In genomic region chr3L:11579919-11580318, dm6 we compare ENCODE assay signal across 1 fruit fly cellular context.
TF ChIP-seq lines count a peak whose summit lies in the region.

Gene CG43390 (minus strand): TSS chr3L:11579950.

TF ChIP-seq in whole organism, embryonic, 481 proteins besides CTCF, POLR2A, EP300 and RAD21 (continued from another document and continues in another):
- TF ChIP-seq her (GFP tag; optimal IDR thresholded peaks at IDR 0.05; lab: Kevin White, UChicago) (peak; percentile 16), CG13287 (GFP tag; IDR thresholded peaks at IDR 0.05; lab: Robert Waterston, UW; ENCODE audit: partially characterized antibody) (no peak), CG13894 (tag; optimal IDR thresholded peaks at IDR 0.05; lab: Kevin White, UChicago) (peak; percentile 79), Doc3 (GFP tag; IDR thresholded peaks at IDR 0.05; lab: Robert Waterston, UW; ENCODE audit: partially characterized antibody) (no peak), Sry-β (GFP tag; optimal IDR thresholded peaks at IDR 0.05; lab: Kevin White, UChicago) (no peak), ato (GFP tag; IDR thresholded peaks at IDR 0.05; lab: Robert Waterston, UW; ENCODE audit: partially characterized antibody) (no peak), sc (optimal IDR thresholded peaks at IDR 0.05; lab: Kevin White, UChicago) (no peak), sc (GFP tag; optimal IDR thresholded peaks at IDR 0.05; lab: Kevin White, UChicago) (no peak), Dip2 (GFP tag; IDR thresholded peaks at IDR 0.05; lab: Robert Waterston, UW) (no peak), slp2 (GFP tag; optimal IDR thresholded peaks at IDR 0.05; lab: Kevin White, UChicago) (no peak), tup (GFP tag; optimal IDR thresholded peaks at IDR 0.05; lab: Kevin White, UChicago) (no peak), CG11093 (GFP tag; IDR thresholded peaks at IDR 0.05; lab: Robert Waterston, UW) (no peak), HLH54F (GFP tag; optimal IDR thresholded peaks at IDR 0.05; lab: Kevin White, UChicago) (no peak), ind (GFP tag; optimal IDR thresholded peaks at IDR 0.05; lab: Kevin White, UChicago) (no peak), CG12155 (GFP tag; optimal IDR thresholded peaks at IDR 0.05; lab: Kevin White, UChicago) (no peak), Eip74EF (GFP tag; optimal IDR thresholded peaks at IDR 0.05; lab: Kevin White, UChicago) (no peak), CG15479 (GFP tag; optimal IDR thresholded peaks at IDR 0.05; lab: Kevin White, UChicago) (no peak), CHES-1-like (GFP tag; optimal IDR thresholded peaks at IDR 0.05; lab: Kevin White, UChicago) (no peak), CG4424 (GFP tag; optimal IDR thresholded peaks at IDR 0.05; lab: Kevin White, UChicago) (no peak), gcm (GFP tag; optimal IDR thresholded peaks at IDR 0.05; lab: Kevin White, UChicago) (no peak), Rfx (GFP tag; IDR thresholded peaks at IDR 0.05; lab: Robert Waterston, UW) (peak; percentile 77; the same call in 1 of the 2 replicates), Hmx (GFP tag; optimal IDR thresholded peaks at IDR 0.05; lab: Kevin White, UChicago) (no peak), luna (GFP tag; optimal IDR thresholded peaks at IDR 0.05; lab: Kevin White, UChicago) (peak; percentile 44), CG12942 (GFP tag; optimal IDR thresholded peaks at IDR 0.05; lab: Kevin White, UChicago) (no peak), CG11456 (GFP tag; IDR thresholded peaks at IDR 0.05; lab: Robert Waterston, UW) (no peak), tio (GFP tag; optimal IDR thresholded peaks at IDR 0.05; lab: Kevin White, UChicago) (no peak), kay (GFP tag; optimal IDR thresholded peaks at IDR 0.05; lab: Kevin White, UChicago) (no peak), B-H2 (GFP tag; optimal IDR thresholded peaks at IDR 0.05; lab: Kevin White, UChicago) (peak; percentile 69), HLH3B (GFP tag; IDR thresholded peaks at IDR 0.05; lab: Robert Waterston, UW) (no peak), CG18764 (GFP tag; optimal IDR thresholded peaks at IDR 0.05; lab: Kevin White, UChicago) (no peak), Dbx (GFP tag; IDR thresholded peaks at IDR 0.05; lab: Robert Waterston, UW) (no peak), p53 (GFP tag; optimal IDR thresholded peaks at IDR 0.05; lab: Kevin White, UChicago) (no peak), CG1832 (GFP tag; optimal IDR thresholded peaks at IDR 0.05; lab: Kevin White, UChicago) (no peak), Myb (GFP tag; optimal IDR thresholded peaks at IDR 0.05; lab: Kevin White, UChicago) (no peak), mld (GFP tag; IDR thresholded peaks at IDR 0.05; lab: Robert Waterston, UW; ENCODE audit: partially characterized antibody) (no peak), Bgb (GFP tag; IDR thresholded peaks at IDR 0.05; lab: Robert Waterston, UW; ENCODE audit: partially characterized antibody) (no peak), CG8281 (tag; optimal IDR thresholded peaks at IDR 0.05; lab: Kevin White, UChicago) (peak; percentile 14), Dip3 (GFP tag; optimal IDR thresholded peaks at IDR 0.05; lab: Kevin White, UChicago) (no peak), Opbp (GFP tag; IDR thresholded peaks at IDR 0.05; lab: Robert Waterston, UW; ENCODE audit: partially characterized antibody) (no peak), Scr (GFP tag; IDR thresholded peaks at IDR 0.05; lab: Robert Waterston, UW; ENCODE audit: partially characterized antibody) (no peak), CG6791 (GFP tag; IDR thresholded peaks at IDR 0.05; lab: Robert Waterston, UW; ENCODE audit: partially characterized antibody) (no peak), CG14441 (GFP tag; IDR thresholded peaks at IDR 0.05; lab: Robert Waterston, UW) (no peak), sima (GFP tag; optimal IDR thresholded peaks at IDR 0.05; lab: Kevin White, UChicago) (no peak), rib (GFP tag; IDR thresholded peaks at IDR 0.05; lab: Robert Waterston, UW) (no peak), CG6813 (GFP tag; optimal IDR thresholded peaks at IDR 0.05; lab: Kevin White, UChicago) (peak; percentile 6), Nf-YA (GFP tag; IDR thresholded peaks at IDR 0.05; lab: Robert Waterston, UW) (no peak), D19A (tag; optimal IDR thresholded peaks at IDR 0.05; lab: Kevin White, UChicago) (no peak), Lpt (GFP tag; optimal IDR thresholded peaks at IDR 0.05; lab: Kevin White, UChicago) (no peak), CG16813 (GFP tag; IDR thresholded peaks at IDR 0.05; lab: Robert Waterston, UW; ENCODE audit: partially characterized antibody) (no peak), lov (optimal IDR thresholded peaks at IDR 0.05; lab: Kevin White, UChicago) (no peak), lov (GFP tag; IDR thresholded peaks at IDR 0.05; lab: Robert Waterston, UW) (no peak), CG12659 (GFP tag; optimal IDR thresholded peaks at IDR 0.05; lab: Kevin White, UChicago) (peak; percentile 45), CG9876 (GFP tag; optimal IDR thresholded peaks at IDR 0.05; lab: Kevin White, UChicago) (no peak), CG3407 (GFP tag; optimal IDR thresholded peaks at IDR 0.05; lab: Kevin White, UChicago) (peak; percentile 4), dysf (GFP tag; IDR thresholded peaks at IDR 0.05; lab: Robert Waterston, UW) (peak; percentile 51; the same call in 1 of the 3 replicates), NC2β (GFP tag; optimal IDR thresholded peaks at IDR 0.05; lab: Kevin White, UChicago) (no peak), CG18476 (GFP tag; optimal IDR thresholded peaks at IDR 0.05; lab: Kevin White, UChicago) (no peak), E2f1 (GFP tag; IDR thresholded peaks at IDR 0.05; lab: Robert Waterston, UW) (no peak), CG4854 (GFP tag; optimal IDR thresholded peaks at IDR 0.05; lab: Kevin White, UChicago) (no peak), Mrtf (GFP tag; IDR thresholded peaks at IDR 0.05; lab: Robert Waterston, UW) (no peak), CG9609 (GFP tag; optimal IDR thresholded peaks at IDR 0.05; lab: Kevin White, UChicago) (no peak), zen2 (GFP tag; IDR thresholded peaks at IDR 0.05; lab: Robert Waterston, UW; ENCODE audit: partially characterized antibody) (no peak), Dek (tag; optimal IDR thresholded peaks at IDR 0.05; lab: Kevin White, UChicago) (peak; percentile 72), Aef1 (GFP tag; IDR thresholded peaks at IDR 0.05; lab: Robert Waterston, UW) (no peak), CG32767 (GFP tag; IDR thresholded peaks at IDR 0.05; lab: Robert Waterston, UW) (no peak), vvl (GFP tag; IDR thresholded peaks at IDR 0.05; lab: Robert Waterston, UW) (no peak), CG8924 (tag; optimal IDR thresholded peaks at IDR 0.05; lab: Kevin White, UChicago) (no peak), al (GFP tag; IDR thresholded peaks at IDR 0.05; lab: Robert Waterston, UW) (no peak), pho (GFP tag; optimal IDR thresholded peaks at IDR 0.05; lab: Kevin White, UChicago) (peak; percentile 27), CG32532 (GFP tag; IDR thresholded peaks at IDR 0.05; lab: Robert Waterston, UW) (no peak), fru (optimal IDR thresholded peaks at IDR 0.05; lab: Kevin White, UChicago) (no peak), Lhr (GFP tag; optimal IDR thresholded peaks at IDR 0.05; lab: Kevin White, UChicago) (no peak), Sox102F (GFP tag; optimal IDR thresholded peaks at IDR 0.05; lab: Kevin White, UChicago) (peak; percentile 31), CG7556 (GFP tag; optimal IDR thresholded peaks at IDR 0.05; lab: Kevin White, UChicago) (peak; percentile 24), peb (GFP tag; IDR thresholded peaks at IDR 0.05; lab: Robert Waterston, UW) (no peak), row (GFP tag; IDR thresholded peaks at IDR 0.05; lab: Robert Waterston, UW) (no peak), dmrt11E (tag; optimal IDR thresholded peaks at IDR 0.05; lab: Kevin White, UChicago) (no peak), Lim3 (GFP tag; IDR thresholded peaks at IDR 0.05; lab: Robert Waterston, UW) (no peak), Atf3 (GFP tag; optimal IDR thresholded peaks at IDR 0.05; lab: Kevin White, UChicago) (no peak), CG1792 (GFP tag; optimal IDR thresholded peaks at IDR 0.05; lab: Kevin White, UChicago) (peak; percentile 11), CG8765 (GFP tag; IDR thresholded peaks at IDR 0.05; lab: Robert Waterston, UW) (no peak), NK7.1 (GFP tag; optimal IDR thresholded peaks at IDR 0.05; lab: Kevin White, UChicago) (no peak), Optix (GFP tag; IDR thresholded peaks at IDR 0.05; lab: Robert Waterston, UW) (no peak), sd (tag; optimal IDR thresholded peaks at IDR 0.05; lab: Kevin White, UChicago) (peak; percentile 64), Ravus (GFP tag; IDR thresholded peaks at IDR 0.05; lab: Robert Waterston, UW) (no peak), HLH4C (GFP tag; IDR thresholded peaks at IDR 0.05; lab: Robert Waterston, UW; ENCODE audit: partially characterized antibody) (no peak), gfzf (GFP tag; optimal IDR thresholded peaks at IDR 0.05; lab: Kevin White, UChicago) (no peak), ab (GFP tag; optimal IDR thresholded peaks at IDR 0.05; lab: Kevin White, UChicago) (no peak), ems (GFP tag; optimal IDR thresholded peaks at IDR 0.05; lab: Kevin White, UChicago) (no peak), CG5245 (GFP tag; optimal IDR thresholded peaks at IDR 0.05; lab: Kevin White, UChicago) (no peak), PHDP (tag; optimal IDR thresholded peaks at IDR 0.05; lab: Kevin White, UChicago) (peak; percentile 76), CG15514 (GFP tag; optimal IDR thresholded peaks at IDR 0.05; lab: Kevin White, UChicago) (peak; percentile 38), gem (tag; optimal IDR thresholded peaks at IDR 0.05; lab: Kevin White, UChicago) (peak; percentile 59), CG11247 (GFP tag; IDR thresholded peaks at IDR 0.05; lab: Robert Waterston, UW) (peak; percentile 28; the same call in 1 of the 2 replicates), CG2202 (tag; optimal IDR thresholded peaks at IDR 0.05; lab: Kevin White, UChicago) (no peak), chinmo (GFP tag; IDR thresholded peaks at IDR 0.05; lab: Robert Waterston, UW; ENCODE audit: partially characterized antibody) (no peak), nau (GFP tag; optimal IDR thresholded peaks at IDR 0.05; lab: Kevin White, UChicago) (no peak), so (GFP tag; IDR thresholded peaks at IDR 0.05; lab: Robert Waterston, UW) (no peak), CG12219 (GFP tag; optimal IDR thresholded peaks at IDR 0.05; lab: Kevin White, UChicago) (no peak), Blimp-1 (GFP tag; optimal IDR thresholded peaks at IDR 0.05; lab: Kevin White, UChicago) (no peak), CG2712 (tag; optimal IDR thresholded peaks at IDR 0.05; lab: Kevin White, UChicago) (no peak), dimm (GFP tag; IDR thresholded peaks at IDR 0.05; lab: Robert Waterston, UW) (no peak), CG30431 (GFP tag; optimal IDR thresholded peaks at IDR 0.05; lab: Kevin White, UChicago) (no peak), CG10267 (tag; optimal IDR thresholded peaks at IDR 0.05; lab: Kevin White, UChicago) (no peak), nerfin-1 (tag; optimal IDR thresholded peaks at IDR 0.05; lab: Kevin White, UChicago) (no peak), sens (GFP tag; lab: Kevin White, UChicago) (peak; percentile 43), da (GFP tag; optimal IDR thresholded peaks at IDR 0.05; lab: Kevin White, UChicago) (no peak), CG2129 (GFP tag; IDR thresholded peaks at IDR 0.05; lab: Robert Waterston, UW; ENCODE audit: partially characterized antibody) (no peak), ttk (GFP tag; IDR thresholded peaks at IDR 0.05; lab: Robert Waterston, UW) (no peak), NFAT (GFP tag; IDR thresholded peaks at IDR 0.05; lab: Robert Waterston, UW) (no peak; the same call in 1 of the 2 replicates), CG3847 (GFP tag; IDR thresholded peaks at IDR 0.05; lab: Robert Waterston, UW) (no peak), CG13775 (GFP tag; optimal IDR thresholded peaks at IDR 0.05; lab: Kevin White, UChicago) (no peak), stc (GFP tag; IDR thresholded peaks at IDR 0.05; lab: Robert Waterston, UW) (no peak), Pdp1 (GFP tag; optimal IDR thresholded peaks at IDR 0.05; lab: Kevin White, UChicago) (no peak), gt (GFP tag; IDR thresholded peaks at IDR 0.05; lab: Robert Waterston, UW) (no peak), TFAM (GFP tag; optimal IDR thresholded peaks at IDR 0.05; lab: Kevin White, UChicago) (no peak), unpg (GFP tag; optimal IDR thresholded peaks at IDR 0.05; lab: Kevin White, UChicago) (peak; percentile 57), sob (GFP tag; IDR thresholded peaks at IDR 0.05; lab: Robert Waterston, UW) (peak; percentile 68; the same call in 1 of the 2 replicates), ATbp (GFP tag; optimal IDR thresholded peaks at IDR 0.05; lab: Kevin White, UChicago) (peak; percentile 69), CG30403 (GFP tag; optimal IDR thresholded peaks at IDR 0.05; lab: Kevin White, UChicago) (no peak), Vsx1 (GFP tag; optimal IDR thresholded peaks at IDR 0.05; lab: Kevin White, UChicago) (no peak), CG11504 (tag; optimal IDR thresholded peaks at IDR 0.05; lab: Kevin White, UChicago) (no peak), NC2α (GFP tag; optimal IDR thresholded peaks at IDR 0.05; lab: Kevin White, UChicago) (no peak), Usf (GFP tag; optimal IDR thresholded peaks at IDR 0.05; lab: Kevin White, UChicago) (no peak), Rx (GFP tag; IDR thresholded peaks at IDR 0.05; lab: Robert Waterston, UW) (no peak), CG33213 (GFP tag; optimal IDR thresholded peaks at IDR 0.05; lab: Kevin White, UChicago) (no peak), D19B (GFP tag; optimal IDR thresholded peaks at IDR 0.05; lab: Kevin White, UChicago) (peak; percentile 9), lilli (GFP tag; optimal IDR thresholded peaks at IDR 0.05; lab: Kevin White, UChicago) (no peak), CG3281 (GFP tag; optimal IDR thresholded peaks at IDR 0.05; lab: Kevin White, UChicago) (no peak), gsb (GFP tag; IDR thresholded peaks at IDR 0.05; lab: Robert Waterston, UW) (peak; percentile 66), CG10274 (GFP tag; optimal IDR thresholded peaks at IDR 0.05; lab: Kevin White, UChicago) (no peak), Max (GFP tag; optimal IDR thresholded peaks at IDR 0.05; lab: Kevin White, UChicago) (no peak), Awh (GFP tag; IDR thresholded peaks at IDR 0.05; lab: Robert Waterston, UW) (no peak; the same call in 1 of the 2 replicates), CG18599 (GFP tag; optimal IDR thresholded peaks at IDR 0.05; lab: Kevin White, UChicago) (peak; percentile 76), Hand (GFP tag; optimal IDR thresholded peaks at IDR 0.05; lab: Kevin White, UChicago) (peak; percentile 46), CG10462 (GFP tag; optimal IDR thresholded peaks at IDR 0.05; lab: Kevin White, UChicago) (no peak), dpn (GFP tag; optimal IDR thresholded peaks at IDR 0.05; lab: Kevin White, UChicago) (peak in 1 of 2 experiments; percentile 31), pnt (GFP tag; optimal IDR thresholded peaks at IDR 0.05; lab: Kevin White, UChicago) (no peak)
